Worm (Caenorhabditis elegans) whole organism, early embryonic: Measurements from ENCODE around the gene F22E5.7.

Source experiments
- aly-1 ChIP-seq: sonication (generic microtip); optimal IDR thresholded peaks from 2 replicates; lab custom pipeline; 2016; ENCODE audit warnings: missing genetic modification characterization, missing compliant biosample characterization
- ama-1 ChIP-seq: fragments of 150-350 bp; optimal IDR thresholded peaks from 2 replicates; lab custom pipeline; 2014
- ceh-13 ChIP-seq: fragments of 200-800 bp; sonication (Bioruptor generic); optimal IDR thresholded peaks from 2 replicates; lab custom pipeline; 2018; ENCODE audit warnings: mild to moderate bottlenecking, missing genetic modification characterization, missing compliant biosample characterization
- flt-1 ChIP-seq: fragments of 200-800 bp; sonication (Bioruptor generic); IDR thresholded peaks from 2 replicates; pipeline ENCODE4 v1.3.6; 2022; ENCODE audit warnings: missing genetic modification characterization, missing compliant biosample characterization
- hmbx-1 ChIP-seq: sonication (generic microtip); optimal IDR thresholded peaks from 2 replicates; lab custom pipeline; 2016; ENCODE audit warnings: mild to moderate bottlenecking, missing genetic modification characterization, missing compliant biosample characterization
- hmg-4 ChIP-seq: fragments of 200-800 bp; sonication (Bioruptor generic); optimal IDR thresholded peaks from 2 replicates; lab custom pipeline; 2018; ENCODE audit warnings: mild to moderate bottlenecking, missing genetic modification characterization, missing compliant biosample characterization
- pes-1 ChIP-seq: fragments of 200-800 bp; sonication (Bioruptor generic); IDR thresholded peaks from 2 replicates; pipeline ENCODE4 v1.3.6; 2022; ENCODE audit warnings: missing genetic modification reagents, missing genetic modification characterization, missing compliant biosample characterization
- sea-1 ChIP-seq: fragments of 200-800 bp; sonication (Bioruptor generic); conservative IDR thresholded peaks from 2 replicates; pipeline ENCODE4 v1.3.6; 2022; ENCODE audit warnings: missing genetic modification characterization, missing compliant biosample characterization
- tbx-11 ChIP-seq: fragments of 200-800 bp; sonication (Bioruptor generic); IDR thresholded peaks from 2 replicates; pipeline ENCODE4 v1.3.6; 2022; ENCODE audit warnings: missing genetic modification characterization, missing compliant biosample characterization
- tbx-37 ChIP-seq: fragments of 200-800 bp; sonication (Bioruptor generic); conservative IDR thresholded peaks from 2 replicates; pipeline ENCODE4 v1.3.6; 2022; ENCODE audit warnings: missing genetic modification reagents, missing genetic modification characterization, missing compliant biosample characterization
- tra-4 ChIP-seq: sonication (generic microtip); optimal IDR thresholded peaks from 2 replicates; lab custom pipeline; 2017; ENCODE audit warnings: missing genetic modification characterization, missing compliant biosample characterization

ce11 chrII:2622480-2622879, 19.4 kb upstream of the F22E5.7 start, which contains the start of gene D2062.5:
- TF ChIP-seq flt-1 (GFP tag; lab: Robert Waterston, UW): no peak
- TF ChIP-seq ceh-13 (GFP tag; lab: Kevin White, UChicago): no peak
- no peak for TF ChIP-seq aly-1 (tag; lab: Kevin White, UChicago)
- no peak for TF ChIP-seq ama-1 (lab: Kevin White, UChicago)
- no peak for TF ChIP-seq tbx-37 (GFP tag; lab: Robert Waterston, UW)
- no peak for TF ChIP-seq sea-1 (GFP tag; lab: Robert Waterston, UW)
- no peak for TF ChIP-seq tbx-11 (GFP tag; lab: Robert Waterston, UW)
- no peak for TF ChIP-seq hmbx-1
- TF ChIP-seq pes-1 (GFP tag; lab: Robert Waterston, UW): no peak
- TF ChIP-seq hmg-4 (GFP tag; lab: Kevin White, UChicago): no peak
- no peak for TF ChIP-seq tra-4 (tag; lab: Kevin White, UChicago)
